Fruit fly (Drosophila melanogaster) whole organism, larva: ENCODE results near the gene CG15544.

Experiments used
- noc ChIP-seq: fragments of 200-800 bp; sonication (Bioruptor generic); optimal IDR thresholded peaks from 3 replicates; lab custom pipeline; 2019; ENCODE audit warnings: missing biosample characterization, mild to moderate bottlenecking, missing genetic modification characterization, moderate library complexity

The CG15544 gene

DNA sequence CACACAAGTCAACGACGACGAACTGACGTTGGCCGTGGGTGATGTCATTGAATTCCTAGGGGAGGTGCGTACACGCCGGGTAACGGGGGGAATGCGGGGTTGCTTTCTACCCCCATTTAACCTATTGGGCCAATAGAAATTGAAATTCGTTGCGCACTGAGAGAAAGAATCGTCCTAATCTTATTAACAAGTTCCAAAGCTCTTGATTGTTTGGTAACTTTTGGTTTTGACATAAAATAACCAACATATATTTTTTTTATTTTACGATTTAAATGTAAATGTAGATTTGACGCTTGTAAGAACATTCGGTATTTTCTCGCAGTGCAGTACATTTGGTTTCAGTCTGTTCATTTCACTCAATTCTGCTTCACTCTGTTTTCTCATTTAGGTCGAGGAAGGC, 10.4 kb upstream of the CG15544 start:
- TF ChIP-seq noc (tag; lab: Kevin White, UChicago): peak; percentile 31

DNA sequence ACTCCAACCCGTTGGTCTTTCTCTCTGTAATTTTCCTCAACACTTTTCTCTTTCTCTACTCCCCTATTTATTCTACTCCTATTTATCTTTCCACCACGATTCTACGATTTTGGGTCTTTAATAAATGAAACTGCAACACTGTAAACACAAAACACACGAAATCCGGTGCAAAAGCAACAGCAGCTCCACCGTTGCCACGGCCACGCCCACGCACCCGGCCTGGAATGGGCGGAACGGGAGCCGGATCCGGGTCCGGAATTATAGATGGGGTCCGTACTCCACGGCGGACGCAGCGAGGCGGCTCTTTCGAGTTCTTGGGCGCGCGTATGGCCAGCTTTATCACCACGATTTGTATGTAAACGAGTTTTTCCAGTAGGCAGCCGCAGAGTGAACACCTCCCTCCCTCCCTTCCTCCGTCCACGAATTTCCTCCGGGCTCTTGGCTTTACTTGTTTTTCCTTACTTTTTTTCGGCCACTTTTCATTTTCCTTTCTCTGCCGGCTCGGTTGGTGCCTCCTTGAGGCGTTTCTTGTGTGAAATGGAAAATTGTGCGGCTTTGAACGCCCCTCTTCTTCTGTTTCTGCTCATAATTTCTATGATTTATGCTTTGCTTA, 6.8 kb upstream of the CG15544 start:
- no peak for TF ChIP-seq noc (tag; lab: Kevin White, UChicago)

dm6 chr3R:30821968-30822449, 5.6 kb upstream of the CG15544 start:
- TF ChIP-seq noc (tag; lab: Kevin White, UChicago): no peak

dm6 chr3R:30828433-30829034, 915 bp downstream of the CG15544 start:
- TF ChIP-seq noc (tag; lab: Kevin White, UChicago): no peak

DNA sequence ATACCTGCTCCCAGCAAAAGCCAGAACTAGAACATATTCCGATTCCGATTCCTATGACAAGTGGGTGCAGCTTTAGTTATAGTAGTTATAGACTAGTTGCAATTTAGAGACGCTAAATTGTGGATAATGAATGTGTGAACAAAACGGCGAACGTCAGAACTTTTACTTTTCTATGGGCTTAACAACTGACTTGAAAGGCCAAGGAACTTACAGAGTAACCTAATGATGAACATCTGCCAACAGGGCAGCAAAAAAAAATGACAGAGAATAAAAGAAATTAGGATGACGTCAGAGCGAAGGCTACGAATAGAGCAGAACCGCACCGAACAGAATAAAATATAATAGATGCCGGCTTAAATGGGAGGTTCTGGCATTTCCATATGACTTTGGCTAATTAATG, 4.5 kb downstream of the CG15544 start:
- no peak for TF ChIP-seq noc (tag; lab: Kevin White, UChicago)

DNA sequence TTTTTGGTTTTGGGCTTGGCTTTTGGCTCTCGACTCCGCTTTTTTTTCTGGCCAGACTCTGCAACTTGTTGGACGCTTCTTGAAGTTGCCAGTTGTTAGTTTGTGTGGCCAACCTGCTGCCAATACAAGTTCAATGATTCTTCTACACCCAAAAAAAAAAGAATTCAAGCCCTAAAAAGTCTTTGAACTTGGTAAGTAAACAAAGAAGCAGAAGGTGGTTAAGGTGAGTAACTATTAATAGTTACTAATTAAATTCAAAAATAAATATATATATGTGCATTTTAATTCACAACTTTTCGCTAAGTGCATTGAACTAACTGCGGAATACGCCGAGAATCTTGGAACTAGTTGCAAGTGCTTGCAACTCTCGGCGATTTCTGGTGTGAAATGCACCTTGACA, 5.5 kb downstream of the CG15544 start:
- no peak for TF ChIP-seq noc (tag; lab: Kevin White, UChicago)

- TF ChIP-seq noc (tag; lab: Kevin White, UChicago): no peak
Measured at dm6 chr3R:30840741-30841140, 13.1 kb downstream of the CG15544 start.

DNA sequence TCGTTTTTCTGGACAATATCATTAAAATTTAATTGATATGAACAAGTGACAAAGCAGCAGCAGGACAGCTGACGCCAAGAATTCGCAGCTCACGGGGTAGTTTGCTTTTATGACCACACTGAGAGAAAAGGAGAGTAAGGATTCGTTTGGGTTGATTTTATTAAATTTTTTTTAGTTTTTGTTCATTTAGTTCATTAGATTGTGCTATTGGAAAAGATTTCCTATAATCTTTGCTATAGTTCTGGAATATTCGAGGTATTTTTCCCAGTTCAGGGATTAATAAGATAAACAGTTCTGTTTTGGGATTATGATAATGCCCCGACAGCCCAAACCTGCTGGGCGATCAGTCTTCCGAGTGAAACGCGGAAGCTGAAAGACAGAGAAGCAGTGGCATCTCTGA, 14.6 kb downstream of the CG15544 start:
- TF ChIP-seq noc (tag; lab: Kevin White, UChicago): no peak

dm6 chr3R:30842639-30843476, 15.2 kb downstream of the CG15544 start:
- TF ChIP-seq noc (tag; lab: Kevin White, UChicago): no peak

- no peak for TF ChIP-seq noc (tag; lab: Kevin White, UChicago)
Measured at dm6 chr3R:30843709-30844108, 16.1 kb downstream of the CG15544 start.

DNA sequence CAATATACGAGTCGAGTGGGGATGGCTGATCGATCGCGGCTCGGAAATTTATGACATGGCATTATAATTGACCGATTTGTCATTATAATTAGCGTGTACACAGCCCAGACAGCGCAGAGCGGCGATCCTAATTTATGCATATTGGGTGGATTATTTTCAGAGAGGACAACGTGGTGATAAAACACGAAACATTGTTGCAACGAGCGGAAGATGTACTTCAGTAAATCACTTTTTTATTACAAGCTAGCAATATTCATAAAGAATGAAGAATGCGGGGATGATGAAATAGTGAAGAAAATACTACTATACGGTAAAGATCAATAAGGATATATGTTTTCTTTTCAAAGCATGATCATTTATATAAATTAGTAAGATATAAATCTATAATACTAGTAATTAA, 16.8 kb downstream of the CG15544 start:
- TF ChIP-seq noc (tag; lab: Kevin White, UChicago): no peak

dm6 chr3R:30849473-30850145, 22.0 kb downstream of the CG15544 start:
- TF ChIP-seq noc (tag; lab: Kevin White, UChicago): no peak

DNA sequence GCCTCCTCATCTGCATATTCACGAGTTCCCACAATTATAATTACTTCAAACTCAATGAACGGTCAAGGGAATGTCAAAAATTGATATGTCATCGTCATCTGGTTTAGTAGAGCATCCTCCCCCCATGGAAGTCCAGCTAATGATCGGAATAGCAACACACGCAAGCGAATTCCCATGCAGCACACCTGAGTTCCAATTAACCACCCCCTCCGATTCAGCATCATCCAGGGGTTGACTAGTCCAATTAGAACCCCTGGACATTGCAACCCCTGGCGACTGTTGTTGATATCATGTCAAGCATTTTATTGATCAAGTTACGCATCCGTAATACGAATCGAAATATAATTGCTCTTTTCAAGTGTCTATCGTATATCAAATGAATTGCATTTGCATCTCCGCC, 22.8 kb downstream of the CG15544 start:
- TF ChIP-seq noc (tag; lab: Kevin White, UChicago): no peak

DNA sequence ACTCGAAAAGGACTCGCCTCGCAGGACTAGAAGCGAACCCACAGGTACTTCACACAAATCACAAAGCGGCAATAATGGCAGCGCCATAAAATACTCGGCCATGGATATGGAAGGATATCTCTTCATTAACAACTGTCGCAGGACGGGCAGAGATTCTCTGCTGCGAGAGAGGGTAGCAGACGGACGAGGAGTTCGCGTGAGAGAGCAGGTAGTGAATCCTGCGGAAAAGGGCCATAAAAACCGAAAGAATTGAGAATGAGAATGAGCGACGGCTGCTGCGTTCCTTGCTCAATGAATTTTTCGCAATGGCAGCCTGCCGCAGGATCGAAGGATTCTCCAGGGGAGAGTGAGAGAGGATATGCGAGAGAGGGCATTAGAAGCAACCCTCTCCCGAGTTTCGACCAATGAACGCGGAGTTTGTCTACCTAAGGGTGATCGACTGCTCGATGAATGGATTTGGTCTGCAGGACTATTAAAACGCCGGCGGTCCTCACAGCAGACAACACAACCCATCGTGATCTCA, 24.3 kb downstream of the CG15544 start, which contains the start of gene tll:
tll (plus strand) TSS at position 473 of the 523 bp plus-strand sequence.
- no peak for TF ChIP-seq noc (tag; lab: Kevin White, UChicago)

DNA sequence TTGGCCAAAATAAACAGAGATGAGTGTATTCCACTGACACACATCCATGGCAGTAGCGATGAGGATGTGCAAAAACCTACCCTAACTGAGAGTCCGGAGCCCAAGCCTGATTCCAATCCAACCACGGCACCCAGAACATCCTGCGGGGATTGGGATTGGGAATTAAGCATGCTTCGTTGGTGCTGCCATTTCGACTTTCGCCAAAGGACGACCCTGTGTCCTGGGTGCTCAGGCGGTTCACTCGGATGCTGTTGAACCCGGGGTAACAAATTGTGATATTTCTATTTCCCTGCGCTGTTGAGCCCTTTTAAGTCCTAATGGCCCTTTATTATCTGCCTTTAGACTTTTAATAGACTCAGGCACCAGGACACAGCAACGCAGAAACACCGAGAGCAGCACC, 27.6 kb downstream of the CG15544 start:
- TF ChIP-seq noc (tag; lab: Kevin White, UChicago): no peak

DNA sequence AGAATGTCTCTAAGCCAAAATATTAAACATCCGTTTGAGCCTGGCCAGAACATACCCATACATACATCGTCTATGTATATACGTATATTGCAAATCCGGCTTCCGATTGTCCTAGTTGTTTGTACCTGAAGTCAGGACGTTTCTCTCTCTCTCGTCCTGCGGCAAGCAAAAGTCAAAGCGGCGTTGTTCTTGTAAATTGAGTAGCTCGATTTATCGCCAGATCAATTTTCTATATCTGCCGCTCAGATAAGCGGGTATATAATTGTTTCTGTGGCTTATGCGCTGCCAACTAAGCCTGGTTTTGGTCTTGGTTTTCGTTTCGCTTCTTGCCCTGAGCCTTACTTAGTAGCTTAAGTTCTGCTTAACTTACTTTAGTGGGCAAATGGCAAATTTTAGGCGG, 29.0 kb downstream of the CG15544 start:
- no peak for TF ChIP-seq noc (tag; lab: Kevin White, UChicago)
